Worm (Caenorhabditis elegans): ENCODE data around the gene K04A8.20.

- TF ChIP-seq lir-3 (tag; optimal IDR thresholded peaks at IDR 0.05) = no peak
- no peak for TF ChIP-seq F44E2.7 (GFP tag; IDR thresholded peaks at IDR 0.05)
- TF ChIP-seq skn-1 (tag; optimal IDR thresholded peaks at IDR 0.05) = no peak
- TF ChIP-seq dmd-9 (GFP tag; IDR thresholded peaks at IDR 0.05) = no peak
Measured at ce11 chrV:6510622-6511021, 38.6 kb upstream of the K04A8.20 start.

All from whole organism, L4 larva.